Fruit fly (Drosophila melanogaster) whole organism, embryonic: ENCODE data around the gene haf.

ENCODE experiments used
- Adf1 ChIP-seq: fragments of 200-800 bp; sonication (Bioruptor generic); IDR thresholded peaks from 2 replicates; pipeline ENCODE4 v1.3.6; 2022; ENCODE audit warnings: missing biosample characterization, missing genetic modification characterization
- Atf-2 ChIP-seq: fragments of 200-800 bp; sonication (Bioruptor generic); optimal IDR thresholded peaks from 2 replicates; lab custom pipeline; 2016; ENCODE audit warnings: missing biosample characterization, missing genetic modification characterization
- BtbVII ChIP-seq: fragments of 200-800 bp; sonication (Bioruptor generic); optimal IDR thresholded peaks from 3 replicates; lab custom pipeline; 2017; ENCODE audit warnings: missing biosample characterization, mild to moderate bottlenecking, missing genetic modification characterization
- CG11085 ChIP-seq: fragments of 200-800 bp; sonication (Bioruptor generic); IDR thresholded peaks from 2 replicates; pipeline ENCODE4 v1.3.6; 2022; ENCODE audit warnings: missing biosample characterization, missing genetic modification characterization
- CG11247 ChIP-seq: fragments of 200-800 bp; sonication (Bioruptor generic); IDR thresholded peaks from 2 replicates; pipeline ENCODE4 v1.3.6; 2022; ENCODE audit warnings: missing biosample characterization, missing genetic modification characterization
- CG11696 ChIP-seq: fragments of 200-800 bp; sonication (Bioruptor generic); IDR thresholded peaks from 2 replicates; pipeline ENCODE4 v1.3.6; 2022; ENCODE audit warnings: missing biosample characterization, missing genetic modification characterization
- CG12744 ChIP-seq: fragments of 200-800 bp; sonication (Bioruptor generic); optimal IDR thresholded peaks from 2 replicates; lab custom pipeline; 2016; ENCODE audit warnings: missing biosample characterization, missing genetic modification characterization
- CG14710 ChIP-seq: fragments of 200-800 bp; sonication (Bioruptor generic); optimal IDR thresholded peaks from 3 replicates; lab custom pipeline; 2019; ENCODE audit warnings: missing biosample characterization, mild to moderate bottlenecking, missing genetic modification characterization, moderate library complexity
- CG15073 ChIP-seq: fragments of 200-800 bp; sonication (Bioruptor generic); optimal IDR thresholded peaks from 2 replicates; lab custom pipeline; 2016; ENCODE audit warnings: missing biosample characterization, missing genetic modification characterization
- CG16863 ChIP-seq: fragments of 200-800 bp; sonication (Bioruptor generic); optimal IDR thresholded peaks from 3 replicates; lab custom pipeline; 2016; ENCODE audit warnings: missing biosample characterization, missing genetic modification characterization
- CG17186 ChIP-seq: fragments of 200-800 bp; sonication (Bioruptor generic); optimal IDR thresholded peaks from 3 replicates; lab custom pipeline; 2017; ENCODE audit warnings: missing biosample characterization, missing genetic modification reagents, missing genetic modification characterization
- CG30020 ChIP-seq: fragments of 200-800 bp; optimal IDR thresholded peaks from 2 replicates; lab custom pipeline; 2019; ENCODE audit warnings: missing biosample characterization, mild to moderate bottlenecking, missing genetic modification characterization, moderate library complexity
- CG34422 ChIP-seq: fragments of 200-800 bp; sonication (Bioruptor generic); IDR thresholded peaks from 3 replicates; pipeline ENCODE4 v1.3.6; 2022; ENCODE audit warnings: missing biosample characterization, missing genetic modification characterization
- CG4404 ChIP-seq: fragments of 200-800 bp; sonication (Bioruptor generic); IDR thresholded peaks from 2 replicates; pipeline ENCODE4 v1.3.6; 2022; ENCODE audit warnings: missing biosample characterization, missing genetic modification characterization
- CG7556 ChIP-seq: fragments of 200-800 bp; sonication (Bioruptor generic); optimal IDR thresholded peaks from 2 replicates; lab custom pipeline; 2017; ENCODE audit warnings: missing biosample characterization, mild to moderate bottlenecking, missing genetic modification characterization
- CG7963 ChIP-seq: fragments of 200-800 bp; sonication (Bioruptor generic); IDR thresholded peaks from 3 replicates; pipeline ENCODE4 v1.3.6; 2022; ENCODE audit warnings: missing biosample characterization, missing genetic modification characterization; ENCODE audit not compliant: partially characterized antibody
- CG8089 ChIP-seq: fragments of 200-800 bp; sonication (Bioruptor generic); optimal IDR thresholded peaks from 3 replicates; lab custom pipeline; 2016; ENCODE audit warnings: missing biosample characterization, missing genetic modification characterization
- CG9215 ChIP-seq: fragments of 200-800 bp; sonication (Bioruptor generic); IDR thresholded peaks from 2 replicates; pipeline ENCODE4 v1.3.6; 2022; ENCODE audit warnings: missing biosample characterization, missing genetic modification characterization
- CG9727 ChIP-seq: fragments of 200-800 bp; sonication (Bioruptor generic); optimal IDR thresholded peaks from 3 replicates; lab custom pipeline; 2017; ENCODE audit warnings: missing biosample characterization, mild to moderate bottlenecking, missing genetic modification characterization
- CHES-1-like ChIP-seq: fragments of 200-800 bp; sonication (Bioruptor generic); optimal IDR thresholded peaks from 2 replicates; lab custom pipeline; 2016; ENCODE audit warnings: missing biosample characterization, missing genetic modification characterization
- Camta ChIP-seq: fragments of 200-800 bp; sonication (Bioruptor generic); optimal IDR thresholded peaks from 2 replicates; lab custom pipeline; 2016; ENCODE audit warnings: missing biosample characterization, missing genetic modification characterization
- Dek ChIP-seq: fragments of 200-800 bp; sonication (Bioruptor generic); optimal IDR thresholded peaks from 3 replicates; lab custom pipeline; 2019; ENCODE audit warnings: missing biosample characterization, mild to moderate bottlenecking, missing genetic modification characterization, moderate library complexity
- Dip3 ChIP-seq: fragments of 200-800 bp; sonication (Bioruptor generic); optimal IDR thresholded peaks from 3 replicates; lab custom pipeline; 2016; ENCODE audit warnings: missing biosample characterization, missing genetic modification characterization
- Doc2 ChIP-seq: fragments of 200-800 bp; sonication (Bioruptor generic); IDR thresholded peaks from 2 replicates; pipeline ENCODE4 v1.3.6; 2022; ENCODE audit warnings: missing biosample characterization, missing genetic modification characterization
- Dref ChIP-seq: fragments of 200-800 bp; sonication (Bioruptor generic); IDR thresholded peaks from 2 replicates; pipeline ENCODE4 v1.3.6; 2022; ENCODE audit warnings: missing biosample characterization, missing genetic modification characterization
- GATAe ChIP-seq: fragments of 200-800 bp; sonication (Bioruptor generic); conservative IDR thresholded peaks from 2 replicates; pipeline ENCODE4 v1.3.6; 2022; ENCODE audit warnings: missing biosample characterization, missing genetic modification characterization
- H2.0 ChIP-seq: fragments of 200-800 bp; sonication (Bioruptor generic); IDR thresholded peaks from 2 replicates; pipeline ENCODE4 v1.3.6; 2022; ENCODE audit warnings: missing biosample characterization, missing genetic modification characterization
- Hand ChIP-seq: fragments of 200-800 bp; sonication (Bioruptor generic); optimal IDR thresholded peaks from 2 replicates; lab custom pipeline; 2017; ENCODE audit warnings: mild to moderate bottlenecking, missing biosample characterization, missing genetic modification reagents, missing genetic modification characterization
- HmgD ChIP-seq: fragments of 200-800 bp; sonication (Bioruptor generic); optimal IDR thresholded peaks from 3 replicates; lab custom pipeline; 2016; ENCODE audit warnings: missing biosample characterization, missing genetic modification characterization
- Hsf ChIP-seq: fragments of 200-800 bp; sonication (Bioruptor generic); optimal IDR thresholded peaks from 3 replicates; lab custom pipeline; 2016; ENCODE audit warnings: missing biosample characterization, missing genetic modification characterization
- Lhr ChIP-seq: fragments of 200-800 bp; sonication (Bioruptor generic); optimal IDR thresholded peaks from 3 replicates; lab custom pipeline; 2017; ENCODE audit warnings: mild to moderate bottlenecking, missing biosample characterization, missing genetic modification reagents, missing genetic modification characterization
- MTF-1 ChIP-seq: fragments of 200-800 bp; sonication (Bioruptor generic); optimal IDR thresholded peaks from 2 replicates; lab custom pipeline; 2018; ENCODE audit warnings: missing biosample characterization, mild to moderate bottlenecking, missing genetic modification characterization, borderline replicate concordance
- Oli ChIP-seq: fragments of 200-800 bp; sonication (Bioruptor generic); optimal IDR thresholded peaks from 2 replicates; lab custom pipeline; 2018; ENCODE audit warnings: missing biosample characterization, mild to moderate bottlenecking, missing genetic modification characterization, moderate library complexity
- Ptx1 ChIP-seq: fragments of 200-800 bp; sonication (Bioruptor generic); IDR thresholded peaks from 2 replicates; pipeline ENCODE4 v1.3.6; 2022; ENCODE audit warnings: missing biosample characterization, missing genetic modification characterization
- Side ChIP-seq: fragments of 200-800 bp; sonication (Bioruptor generic); optimal IDR thresholded peaks from 2 replicates; lab custom pipeline; 2016; ENCODE audit warnings: missing biosample characterization, missing genetic modification characterization
- Ssrp ChIP-seq: fragments of 200-800 bp; sonication (Bioruptor generic); optimal IDR thresholded peaks from 2 replicates; lab custom pipeline; 2018; ENCODE audit warnings: missing biosample characterization, mild to moderate bottlenecking, missing genetic modification characterization, moderate library complexity
- Taf1 ChIP-seq: fragments of 200-800 bp; sonication (Bioruptor generic); IDR thresholded peaks from 2 replicates; pipeline ENCODE4 v1.3.6; 2022; ENCODE audit warnings: missing biosample characterization, missing genetic modification characterization
- ci ChIP-seq: fragments of 200-800 bp; sonication (Bioruptor generic); IDR thresholded peaks from 3 replicates; pipeline ENCODE4 v1.3.6; 2022; ENCODE audit warnings: missing biosample characterization, missing genetic modification characterization
- danr ChIP-seq: fragments of 200-800 bp; sonication (Bioruptor generic); IDR thresholded peaks from 2 replicates; pipeline ENCODE4 v1.3.6; 2022; ENCODE audit warnings: missing biosample characterization, missing genetic modification characterization
- dysf ChIP-seq: fragments of 200-800 bp; sonication (Bioruptor generic); IDR thresholded peaks from 3 replicates; pipeline ENCODE4 v1.3.6; 2022; ENCODE audit warnings: missing biosample characterization, missing genetic modification characterization
- emc ChIP-seq: fragments of 200-800 bp; sonication (Bioruptor generic); optimal IDR thresholded peaks from 2 replicates; lab custom pipeline; 2016; ENCODE audit warnings: missing biosample characterization, missing genetic modification characterization
- ewg ChIP-seq: fragments of 200-800 bp; sonication (Bioruptor generic); optimal IDR thresholded peaks from 3 replicates; lab custom pipeline; 2017; ENCODE audit warnings: mild to moderate bottlenecking, missing biosample characterization, missing genetic modification reagents, missing genetic modification characterization
- gfzf ChIP-seq: fragments of 200-800 bp; sonication (Bioruptor generic); optimal IDR thresholded peaks from 2 replicates; lab custom pipeline; 2016; ENCODE audit warnings: missing biosample characterization, mild to moderate bottlenecking, missing genetic modification characterization, moderate library complexity
- hb ChIP-seq: fragments of 200-800 bp; sonication (Bioruptor generic); IDR thresholded peaks from 3 replicates; pipeline ENCODE4 v1.3.6; 2022; ENCODE audit warnings: missing biosample characterization, missing genetic modification characterization; ENCODE audit not compliant: partially characterized antibody
- ind ChIP-seq: fragments of 200-800 bp; sonication (Bioruptor generic); optimal IDR thresholded peaks from 3 replicates; lab custom pipeline; 2016; ENCODE audit warnings: missing biosample characterization, missing genetic modification characterization
- kay ChIP-seq: fragments of 200-800 bp; sonication (Bioruptor generic); optimal IDR thresholded peaks from 2 replicates; lab custom pipeline; 2016; ENCODE audit warnings: missing biosample characterization, missing genetic modification characterization
- knrl ChIP-seq: fragments of 200-800 bp; sonication (Bioruptor generic); IDR thresholded peaks from 3 replicates; pipeline ENCODE4 v1.3.6; 2022; ENCODE audit warnings: missing biosample characterization, missing genetic modification characterization; ENCODE audit not compliant: partially characterized antibody
- lilli ChIP-seq: fragments of 200-800 bp; sonication (Bioruptor generic); optimal IDR thresholded peaks from 3 replicates; lab custom pipeline; 2016; ENCODE audit warnings: missing biosample characterization, missing genetic modification characterization
- maf-S ChIP-seq: fragments of 200-800 bp; sonication (Bioruptor generic); optimal IDR thresholded peaks from 2 replicates; lab custom pipeline; 2016; ENCODE audit warnings: missing biosample characterization, missing genetic modification characterization
- ranshi ChIP-seq: fragments of 200-800 bp; sonication (Bioruptor generic); IDR thresholded peaks from 2 replicates; pipeline ENCODE4 v1.3.6; 2022; ENCODE audit warnings: missing biosample characterization, missing genetic modification characterization
- ro ChIP-seq: fragments of 200-800 bp; sonication (Bioruptor generic); IDR thresholded peaks from 2 replicates; pipeline ENCODE4 v1.3.6; 2022; ENCODE audit warnings: missing biosample characterization, missing genetic modification characterization
- tgo ChIP-seq: fragments of 200-800 bp; sonication (Bioruptor generic); IDR thresholded peaks from 3 replicates; pipeline ENCODE4 v1.3.6; 2022; ENCODE audit warnings: missing biosample characterization, missing genetic modification characterization
- toy ChIP-seq: fragments of 200-800 bp; sonication (Bioruptor generic); IDR thresholded peaks from 2 replicates; pipeline ENCODE4 v1.3.6; 2022; ENCODE audit warnings: missing biosample characterization, missing genetic modification characterization

Gene haf

dm6 chr2L:1568631-1569030 lies 13.7 kb downstream of the haf start (continued):
- TF ChIP-seq GATAe (no peak), CG9215 (no peak), Atf-2 (GFP tag; lab: Kevin White, UChicago) (no peak), Oli (peak; percentile 5), CG7963 (GFP tag; lab: Robert Waterston, UW) (no peak), hb (GFP tag; lab: Robert Waterston, UW) (no peak), CG15073 (GFP tag; lab: Kevin White, UChicago) (no peak), CG8089 (GFP tag; lab: Kevin White, UChicago) (no peak), CG7556 (GFP tag; lab: Kevin White, UChicago) (no peak), Hsf (GFP tag; lab: Kevin White, UChicago) (no peak), Lhr (no peak), CG11247 (GFP tag; lab: Robert Waterston, UW) (no peak), Taf1 (GFP tag; lab: Robert Waterston, UW) (no peak), CG30020 (tag; lab: Kevin White, UChicago) (no peak), tgo (GFP tag; lab: Robert Waterston, UW) (peak; percentile 21; the same call in 1 of the 3 replicates), ci (GFP tag; lab: Robert Waterston, UW) (0 out of 3 replicates have a peak, but pooled peaks have one; percentile 27), CG4404 (GFP tag; lab: Robert Waterston, UW) (no peak), Camta (GFP tag; lab: Kevin White, UChicago) (no peak), Dip3 (GFP tag; lab: Kevin White, UChicago) (no peak), Doc2 (no peak), H2.0 (GFP tag; lab: Robert Waterston, UW) (no peak), CG14710 (tag; lab: Kevin White, UChicago) (no peak), Hand (GFP tag; lab: Kevin White, UChicago) (no peak), CG34422 (no peak), Ssrp (tag; lab: Kevin White, UChicago) (no peak), MTF-1 (no peak), CG12744 (GFP tag; lab: Kevin White, UChicago) (no peak), emc (no peak), CHES-1-like (GFP tag; lab: Kevin White, UChicago) (no peak), Dek (tag; lab: Kevin White, UChicago) (no peak), CG16863 (GFP tag; lab: Kevin White, UChicago) (no peak), HmgD (GFP tag; lab: Kevin White, UChicago) (no peak), CG11696 (no peak), BtbVII (GFP tag; lab: Kevin White, UChicago) (no peak), Ptx1 (GFP tag; lab: Robert Waterston, UW) (no peak), lilli (no peak), Side (GFP tag; lab: Kevin White, UChicago) (no peak), danr (no peak), ranshi (GFP tag; lab: Robert Waterston, UW) (no peak), CG11085 (GFP tag; lab: Robert Waterston, UW) (no peak), ind (peak; percentile 14), toy (GFP tag; lab: Robert Waterston, UW) (no peak), CG9727 (GFP tag; lab: Kevin White, UChicago) (no peak), CG17186 (GFP tag; lab: Kevin White, UChicago) (no peak), knrl (GFP tag; lab: Robert Waterston, UW) (no peak), maf-S (GFP tag; lab: Kevin White, UChicago) (no peak), gfzf (GFP tag; lab: Kevin White, UChicago) (no peak), ro (no peak), dysf (peak; percentile 47; the same call in 1 of the 3 replicates), Dref (GFP tag; lab: Robert Waterston, UW) (no peak), kay (GFP tag; lab: Kevin White, UChicago) (no peak), ewg (GFP tag; lab: Kevin White, UChicago) (no peak), Adf1 (GFP tag; lab: Robert Waterston, UW) (no peak)
